Worm (Caenorhabditis elegans) whole organism, L1 larva: ENCODE results near the gene C38C3.4.

Source experiments
- C04F5.9 ChIP-seq: sonication (generic microtip); optimal IDR thresholded peaks from 2 replicates; lab custom pipeline; 2016; ENCODE audit warnings: missing genetic modification characterization, missing compliant biosample characterization
- blmp-1 ChIP-seq: fragments of 150-350 bp; optimal IDR thresholded peaks from 2 replicates; lab custom pipeline; 2014; ENCODE audit warnings: missing biosample characterization, missing genetic modification characterization
- efl-3 ChIP-seq: fragments of 200-800 bp; sonication (Bioruptor generic); optimal IDR thresholded peaks from 2 replicates; lab custom pipeline; 2018; ENCODE audit warnings: mild to moderate bottlenecking, missing genetic modification characterization, missing compliant biosample characterization
- mdl-1 ChIP-seq, 2 experiments: fragments of 150-350 bp; optimal IDR thresholded peaks; 2 replicates each; lab custom pipeline; 2014 to 2017; ENCODE audit warnings: missing biosample characterization in 2 of 2, missing genetic modification characterization in 2 of 2, inconsistent platforms in 1 of 2
- nhr-20 ChIP-seq: sonication (generic microtip); optimal IDR thresholded peaks from 2 replicates; lab custom pipeline; 2016; ENCODE audit warnings: mild to moderate bottlenecking, missing genetic modification characterization, missing compliant biosample characterization
- nhr-28 ChIP-seq: fragments of 150-350 bp; optimal IDR thresholded peaks from 2 replicates; lab custom pipeline; 2014; ENCODE audit warnings: missing biosample characterization, missing genetic modification characterization
- nhr-76 ChIP-seq: sonication (generic microtip); optimal IDR thresholded peaks from 2 replicates; lab custom pipeline; 2017; ENCODE audit warnings: missing biosample characterization, missing genetic modification characterization
- pqm-1 ChIP-seq: sonication (generic microtip); optimal IDR thresholded peaks from 3 replicates; lab custom pipeline; 2017; ENCODE audit warnings: missing biosample characterization, missing genetic modification characterization
- tbx-2 ChIP-seq: sonication (generic microtip); optimal IDR thresholded peaks from 2 replicates; lab custom pipeline; 2016; ENCODE audit warnings: missing genetic modification characterization, missing compliant biosample characterization
- unc-86 ChIP-seq: sonication (generic microtip); optimal IDR thresholded peaks from 2 replicates; lab custom pipeline; 2016; ENCODE audit warnings: missing genetic modification characterization, missing compliant biosample characterization
- unc-98 ChIP-seq: fragments of 200-800 bp; sonication (Bioruptor generic); IDR thresholded peaks from 2 replicates; pipeline ENCODE4 v1.3.6; 2022; ENCODE audit warnings: missing genetic modification characterization, missing compliant biosample characterization

DNA sequence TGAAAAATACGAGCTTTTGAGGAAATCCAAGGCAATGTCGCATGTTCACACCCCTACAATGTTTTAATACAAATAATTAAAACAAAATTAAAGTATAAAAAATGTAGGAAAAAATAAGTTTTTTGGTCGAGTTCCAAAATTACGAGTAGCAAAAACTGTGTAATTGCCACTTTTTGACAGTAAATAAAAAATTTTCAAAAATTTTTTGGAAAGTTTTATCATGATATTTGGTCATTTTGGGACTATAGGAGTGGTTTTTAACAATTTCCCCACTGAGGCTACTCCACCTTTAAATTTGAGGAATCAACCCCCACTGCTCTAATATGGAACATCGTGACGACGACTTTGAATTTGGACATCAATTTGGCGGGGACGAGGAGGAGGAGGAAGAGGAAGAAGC is 14.4 kb upstream of the C38C3.4 start, which contains the start of gene gid-8:
- no peak for TF ChIP-seq nhr-28 (tag; lab: Kevin White, UChicago)
- no peak for TF ChIP-seq nhr-20 (tag; lab: Kevin White, UChicago)
- no peak for TF ChIP-seq unc-98
- no peak for TF ChIP-seq unc-86
- no peak for TF ChIP-seq tbx-2 (tag; lab: Kevin White, UChicago)
- no peak for TF ChIP-seq nhr-76 (tag; lab: Kevin White, UChicago)
- TF ChIP-seq efl-3 (GFP tag; lab: Kevin White, UChicago), result no peak
- TF ChIP-seq C04F5.9 (tag; lab: Kevin White, UChicago), result no peak
- no peak for TF ChIP-seq blmp-1
- TF ChIP-seq mdl-1 (tag; optimal IDR thresholded peaks at IDR 0.05; lab: Kevin White, UChicago), result no peak
- TF ChIP-seq pqm-1 (tag; lab: Kevin White, UChicago), result no peak
